Worm (Caenorhabditis elegans): Measurements from ENCODE around the gene sir-2.2.

sir-2.2 gene

DNA sequence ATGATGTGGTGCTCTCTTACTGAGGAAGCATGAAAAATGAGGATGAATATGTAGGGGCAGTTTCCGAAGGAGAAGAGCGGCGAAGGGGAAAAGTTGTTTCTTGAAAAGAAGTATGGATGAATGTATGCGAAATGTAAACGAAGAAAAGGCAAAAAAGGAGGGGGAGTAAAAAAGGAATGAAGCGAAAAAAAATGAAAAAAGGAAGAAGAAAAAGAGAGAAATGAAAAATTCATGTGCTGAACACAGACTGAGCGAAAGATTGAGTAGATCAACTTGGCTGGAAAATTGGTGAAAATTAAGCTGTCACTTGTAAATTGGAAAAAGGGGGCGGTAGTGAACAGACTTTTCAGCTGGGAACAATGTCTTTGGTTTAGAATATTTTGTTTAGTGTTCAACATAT lies 37.0 kb downstream of the sir-2.2 start, which contains the start of gene C49F8.1:
TSS of gene C49F8.1 (minus strand) at position 101 of the 400 bp plus-strand sequence.
- no peak for TF ChIP-seq unc-62 (GFP tag; optimal IDR thresholded peaks at IDR 0.05)

DNA sequence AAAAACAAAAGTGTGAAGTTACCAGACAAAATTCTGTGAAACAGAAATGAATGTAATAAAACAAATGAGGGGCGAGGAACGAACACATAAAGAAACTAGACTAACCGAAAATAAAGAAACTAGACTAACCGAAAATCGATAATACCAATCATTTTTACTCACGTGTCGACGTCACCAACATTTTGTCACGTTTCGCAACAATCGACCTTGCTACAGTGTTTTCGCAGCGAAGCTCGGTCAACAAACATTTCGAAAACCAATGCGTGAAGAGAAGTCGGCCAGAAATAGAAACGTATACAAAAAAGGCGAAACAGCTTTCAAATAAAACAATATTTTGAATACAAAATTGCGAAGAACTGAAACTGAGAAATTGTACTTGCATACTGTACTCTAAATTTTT lies 39.1 kb downstream of the sir-2.2 start:
- TF ChIP-seq unc-62 (GFP tag; optimal IDR thresholded peaks at IDR 0.05), result no peak

DNA sequence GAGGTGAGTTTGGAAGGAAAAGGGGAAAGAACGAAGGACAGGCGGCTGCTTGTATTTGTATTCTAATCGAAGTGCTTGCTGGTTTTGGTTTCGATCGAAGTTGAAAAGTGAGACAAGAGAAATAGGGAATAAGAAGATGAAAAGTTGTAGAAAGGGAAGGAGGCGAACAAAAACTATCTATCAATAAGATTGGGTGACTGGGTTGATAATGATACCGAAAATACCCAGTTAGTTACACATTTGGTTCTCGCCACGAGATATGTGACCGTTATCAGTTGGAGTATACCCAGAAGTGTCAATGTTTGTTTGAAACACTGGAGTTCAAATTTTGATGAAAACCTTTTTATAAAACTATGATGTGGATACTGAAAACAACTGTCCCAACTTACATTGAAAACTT lies 40.4 kb downstream of the sir-2.2 start:
- no peak for TF ChIP-seq unc-62 (GFP tag; optimal IDR thresholded peaks at IDR 0.05)

DNA sequence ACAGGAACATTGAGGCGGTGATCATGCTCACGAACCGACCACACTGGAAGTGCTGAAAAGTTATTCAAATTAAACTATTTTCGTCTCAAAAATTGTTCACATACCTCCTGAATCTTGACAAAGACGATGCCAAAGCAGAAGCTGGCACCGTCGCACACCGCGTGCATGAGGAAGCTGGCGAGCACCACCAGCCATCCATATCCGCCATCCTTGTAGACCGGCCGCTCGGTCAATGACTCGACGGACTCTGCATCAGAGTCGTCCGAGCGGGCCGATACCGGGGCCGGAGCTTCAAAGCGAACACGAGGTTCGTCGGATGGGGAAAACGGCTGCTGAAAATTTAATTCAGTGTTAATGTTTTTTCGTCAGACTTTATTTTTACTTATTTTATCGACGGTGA lies 48.3 kb downstream of the sir-2.2 start:
- no peak for TF ChIP-seq unc-62 (GFP tag; optimal IDR thresholded peaks at IDR 0.05)

DNA sequence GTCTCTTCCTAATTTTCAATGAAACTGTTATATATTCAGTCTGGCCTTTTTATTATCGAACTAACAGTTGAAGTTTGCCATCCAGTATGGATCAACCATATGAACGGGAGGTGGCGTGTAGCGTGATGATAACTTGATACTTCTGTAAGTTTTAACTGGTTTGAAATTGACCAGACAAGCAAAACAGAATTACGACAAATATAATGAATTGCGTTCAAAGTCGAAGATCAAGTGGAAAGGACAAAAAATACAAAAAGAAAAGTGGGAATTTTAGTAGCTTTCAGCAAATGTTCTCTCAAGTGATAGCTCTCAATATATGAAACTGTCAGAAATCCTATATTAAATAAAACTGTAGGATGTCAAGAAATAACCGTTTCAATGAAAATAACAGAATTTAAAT lies 49.0 kb downstream of the sir-2.2 start, which contains the start of the genes C49F8.14 and gem-1:
TSS of gene C49F8.14 (minus strand) at position 99 of the 400 bp plus-strand sequence.
TSS of gene gem-1 (minus strand) at position 142 of the 400 bp plus-strand sequence.
- TF ChIP-seq unc-62 (GFP tag; optimal IDR thresholded peaks at IDR 0.05), result no peak

DNA sequence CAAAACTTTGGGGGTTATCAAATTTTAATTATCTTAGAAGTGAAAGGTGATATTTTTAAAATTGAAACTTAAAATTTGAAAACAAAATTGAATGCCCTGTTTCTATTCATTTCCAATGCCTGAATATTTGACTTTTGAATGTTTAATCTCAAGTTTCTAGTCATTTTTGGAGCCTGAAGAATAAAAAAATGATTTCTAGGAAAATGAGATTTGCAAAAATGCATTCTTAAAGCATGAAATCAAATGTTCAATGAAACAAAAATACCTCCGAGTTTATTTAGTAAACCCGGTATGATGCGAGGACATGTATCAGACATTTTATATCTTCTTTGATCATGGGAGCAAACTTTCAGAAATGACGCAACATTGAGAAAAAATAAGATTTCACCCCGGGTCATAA lies 51.2 kb downstream of the sir-2.2 start:
- no peak for TF ChIP-seq unc-62 (GFP tag; optimal IDR thresholded peaks at IDR 0.05)

Measured in whole organism, dauer.